In genomic region chr3L:1818834-1819233, dm6 we compare ENCODE assay signal across 3 fruit fly cellular contexts.
TF ChIP-seq lines count a peak whose summit lies in the region.

No protein-coding gene starts in this region.

- TF ChIP-seq CTCF in whole organism, embryonic (GFP tag; optimal IDR thresholded peaks at IDR 0.05; lab: Kevin White, UChicago): no peak

TF ChIP-seq in whole organism, embryonic, 481 proteins besides CTCF, POLR2A, EP300 and RAD21 (continues in another document):
- no peak for TF ChIP-seq Hr3 (GFP tag; optimal IDR thresholded peaks at IDR 0.05; lab: Kevin White, UChicago)
- no peak for TF ChIP-seq tll (GFP tag; optimal IDR thresholded peaks at IDR 0.05; lab: Kevin White, UChicago)
- TF ChIP-seq fu2 (GFP tag; optimal IDR thresholded peaks at IDR 0.05; lab: Kevin White, UChicago): no peak
- no peak for TF ChIP-seq CG14667 (GFP tag; IDR thresholded peaks at IDR 0.05; lab: Robert Waterston, UW)
- peak; percentile 48 for TF ChIP-seq kni (GFP tag; optimal IDR thresholded peaks at IDR 0.05; lab: Kevin White, UChicago)
- peak; percentile 96 for TF ChIP-seq chinmo (GFP tag; IDR thresholded peaks at IDR 0.05; lab: Robert Waterston, UW; ENCODE audit: partially characterized antibody)
- TF ChIP-seq cwo (GFP tag; optimal IDR thresholded peaks at IDR 0.05; lab: Kevin White, UChicago): peak; percentile 25
- peak; percentile 10 for TF ChIP-seq CG10543 (GFP tag; optimal IDR thresholded peaks at IDR 0.05; lab: Kevin White, UChicago)
- no peak for TF ChIP-seq CG15011 (GFP tag; optimal IDR thresholded peaks at IDR 0.05; lab: Kevin White, UChicago)
- no peak for TF ChIP-seq wdn (GFP tag; IDR thresholded peaks at IDR 0.05; lab: Robert Waterston, UW)
- no peak for TF ChIP-seq Rx (GFP tag; IDR thresholded peaks at IDR 0.05; lab: Robert Waterston, UW)
- no peak for TF ChIP-seq lilli (GFP tag; optimal IDR thresholded peaks at IDR 0.05; lab: Kevin White, UChicago)
- TF ChIP-seq CG11398 (GFP tag; optimal IDR thresholded peaks at IDR 0.05; lab: Kevin White, UChicago): no peak
- no peak for TF ChIP-seq CG32767 (GFP tag; IDR thresholded peaks at IDR 0.05; lab: Robert Waterston, UW)
- TF ChIP-seq sug (tag; optimal IDR thresholded peaks at IDR 0.05; lab: Kevin White, UChicago): no peak
- no peak for TF ChIP-seq CG7786 (GFP tag; optimal IDR thresholded peaks at IDR 0.05; lab: Kevin White, UChicago)
- TF ChIP-seq CG8944 (GFP tag; optimal IDR thresholded peaks at IDR 0.05; lab: Kevin White, UChicago): no peak
- TF ChIP-seq cas (GFP tag; IDR thresholded peaks at IDR 0.05; lab: Robert Waterston, UW): no peak
- TF ChIP-seq az2 (GFP tag; optimal IDR thresholded peaks at IDR 0.05; lab: Kevin White, UChicago): no peak
- no peak for TF ChIP-seq z (GFP tag; IDR thresholded peaks at IDR 0.05; lab: Robert Waterston, UW)
- no peak for TF ChIP-seq CG10959 (GFP tag; IDR thresholded peaks at IDR 0.05; lab: Robert Waterston, UW)
- peak; percentile 89 for TF ChIP-seq oc (tag; optimal IDR thresholded peaks at IDR 0.05; lab: Kevin White, UChicago)
- TF ChIP-seq CG13894 (tag; optimal IDR thresholded peaks at IDR 0.05; lab: Kevin White, UChicago): peak; percentile 59
- peak; percentile 60 for TF ChIP-seq sd (tag; optimal IDR thresholded peaks at IDR 0.05; lab: Kevin White, UChicago)
- TF ChIP-seq croc (GFP tag; conservative IDR thresholded peaks at IDR 0.05; lab: Robert Waterston, UW): no peak
- no peak for TF ChIP-seq gro (GFP tag; optimal IDR thresholded peaks at IDR 0.05; lab: Kevin White, UChicago)
- peak; percentile 55 for TF ChIP-seq ftz-f1 (GFP tag; optimal IDR thresholded peaks at IDR 0.05; lab: Kevin White, UChicago)
- peak; percentile 5 for TF ChIP-seq pros (GFP tag; optimal IDR thresholded peaks at IDR 0.05; lab: Kevin White, UChicago)
- no peak for TF ChIP-seq Blimp-1 (GFP tag; optimal IDR thresholded peaks at IDR 0.05; lab: Kevin White, UChicago)
- no peak for TF ChIP-seq CG4282 (GFP tag; optimal IDR thresholded peaks at IDR 0.05; lab: Kevin White, UChicago)
- no peak for TF ChIP-seq CG6272 (GFP tag; IDR thresholded peaks at IDR 0.05; lab: Robert Waterston, UW)
- TF ChIP-seq CG12769 (tag; optimal IDR thresholded peaks at IDR 0.05; lab: Kevin White, UChicago): peak; percentile 53

TF ChIP-seq in whole organism, prepupa, 60 proteins besides CTCF, POLR2A, EP300 and RAD21:
- TF ChIP-seq eg (GFP tag; IDR thresholded peaks at IDR 0.05; lab: Robert Waterston, UW) (no peak), svp (GFP tag; lab: Kevin White, UChicago) (peak; percentile 11), OdsH (GFP tag; optimal IDR thresholded peaks at IDR 0.05; lab: Kevin White, UChicago) (no peak), esn (GFP tag; optimal IDR thresholded peaks at IDR 0.05; lab: Kevin White, UChicago) (no peak), Eip93F (GFP tag; optimal IDR thresholded peaks at IDR 0.05; lab: Kevin White, UChicago) (no peak), CG6792 (GFP tag; optimal IDR thresholded peaks at IDR 0.05; lab: Kevin White, UChicago) (no peak), dsx (GFP tag; optimal IDR thresholded peaks at IDR 0.05; lab: Kevin White, UChicago; ENCODE audit: poor library complexity, severe bottlenecking) (peak; percentile 59), Lpt (GFP tag; optimal IDR thresholded peaks at IDR 0.05; lab: Kevin White, UChicago) (no peak), fd59A (GFP tag; optimal IDR thresholded peaks at IDR 0.05; lab: Kevin White, UChicago) (no peak), CG15336 (GFP tag; IDR thresholded peaks at IDR 0.05; lab: Robert Waterston, UW) (no peak), CG16779 (tag; optimal IDR thresholded peaks at IDR 0.05; lab: Kevin White, UChicago) (no peak), Smox (GFP tag; optimal IDR thresholded peaks at IDR 0.05; lab: Kevin White, UChicago) (no peak), CG6854 (GFP tag; optimal IDR thresholded peaks at IDR 0.05; lab: Kevin White, UChicago) (no peak), CG4318 (GFP tag; optimal IDR thresholded peaks at IDR 0.05; lab: Kevin White, UChicago) (no peak), CG1621 (tag; optimal IDR thresholded peaks at IDR 0.05; lab: Kevin White, UChicago) (peak; percentile 1), Hr39 (GFP tag; optimal IDR thresholded peaks at IDR 0.05; lab: Kevin White, UChicago) (no peak), CG10631 (GFP tag; optimal IDR thresholded peaks at IDR 0.05; lab: Kevin White, UChicago) (no peak), Met (GFP tag; optimal IDR thresholded peaks at IDR 0.05; lab: Kevin White, UChicago) (no peak)

TF ChIP-seq in whole organism, pupa, 21 proteins besides CTCF, POLR2A, EP300 and RAD21:
- TF ChIP-seq Ets98B (GFP tag; IDR thresholded peaks at IDR 0.05; lab: Robert Waterston, UW) (no peak), EcR (GFP tag; optimal IDR thresholded peaks at IDR 0.05; lab: Kevin White, UChicago) (peak; percentile 93)

Comparison
In these comparisons a context has a peak if more than half of its experiments do, and no peak if none do; other contexts are left out.
1. Of the 7 proteins assayed by ChIP-seq in both whole organism, embryonic and whole organism, prepupa: peak only in whole organism, embryonic: Sox102F; only in whole organism, prepupa: none; in both: none; in neither: 6.